Fruit fly (Drosophila melanogaster) S2 (cell line): ENCODE results near the gene CG14546.

ENCODE experiments used
- CG8478 ChIP-seq: fragments of >200 bp; optimal IDR thresholded peaks from 2 replicates; lab custom pipeline; 2018
- CTCF ChIP-seq, 2 experiments: fragments of >200 bp; optimal IDR thresholded peaks; 2 replicates each; lab custom pipeline; 2018

- TF ChIP-seq CTCF (optimal IDR thresholded peaks at IDR 0.05; lab: Kevin White, UChicago) = peak; percentile 67 to 78
- TF ChIP-seq CG8478 (lab: Kevin White, UChicago) = peak; percentile 66
Measured at dm6 chr3R:25888307-25889075, 33.9 kb downstream of the CG14546 start, which contains the start of gene Lnk.
